Worm (Caenorhabditis elegans): ENCODE data around the gene hpo-25.
A peak's percentile ranks its signal among the peaks of the same experiment; 100 is the strongest.

hpo-25 gene

ce11 chrII:2378465-2379009 lies 9.5 kb downstream of the hpo-25 start (continued):
- TF ChIP-seq C16A3.4 (tag; optimal IDR thresholded peaks at IDR 0.05), result no peak
- TF ChIP-seq nhr-20 (tag; optimal IDR thresholded peaks at IDR 0.05), result peak; percentile 58
- peak; percentile 96 for TF ChIP-seq pqm-1 (tag; optimal IDR thresholded peaks at IDR 0.05)
- peak; percentile 19 for TF ChIP-seq tbx-2 (tag; optimal IDR thresholded peaks at IDR 0.05)
- TF ChIP-seq ceh-63 (GFP tag; optimal IDR thresholded peaks at IDR 0.05), result no peak
- peak in 1 of 2 experiments; percentile 60 for TF ChIP-seq lin-35 (GFP tag; optimal IDR thresholded peaks at IDR 0.05)
- peak; percentile 100 for TF ChIP-seq elt-2 (tag; optimal IDR thresholded peaks at IDR 0.05)
- TF ChIP-seq egl-27 (tag; optimal IDR thresholded peaks at IDR 0.05), result peak in 1 of 2 experiments; percentile 69
- no peak for TF ChIP-seq nhr-11 (tag; optimal IDR thresholded peaks at IDR 0.05)
- no peak for TF ChIP-seq dsc-1 (tag; optimal IDR thresholded peaks at IDR 0.05)
- TF ChIP-seq lin-14 (GFP tag; optimal IDR thresholded peaks at IDR 0.05), result peak; percentile 33
- TF ChIP-seq ceh-88 (GFP tag; IDR thresholded peaks at IDR 0.05), result no peak
- no peak for TF ChIP-seq mab-9 (GFP tag; IDR thresholded peaks at IDR 0.05)
- no peak for TF ChIP-seq hlh-4 (tag; optimal IDR thresholded peaks at IDR 0.05)
- TF ChIP-seq nhr-19 (GFP tag; conservative IDR thresholded peaks at IDR 0.05), result peak; percentile 19; the same call in 1 of the 2 replicates
- no peak for TF ChIP-seq nhr-85 (tag)
- no peak for TF ChIP-seq F16B12.6 (tag; optimal IDR thresholded peaks at IDR 0.05)
- TF ChIP-seq pag-3 (tag; optimal IDR thresholded peaks at IDR 0.05; ENCODE audit: borderline replicate concordance, insufficient read depth), result no peak
- TF ChIP-seq swsn-7 (tag; optimal IDR thresholded peaks at IDR 0.05), result no peak
- TF ChIP-seq irx-1 (tag; optimal IDR thresholded peaks at IDR 0.05), result no peak
- TF ChIP-seq aly-2 (tag; optimal IDR thresholded peaks at IDR 0.05), result no peak
- no peak for TF ChIP-seq ztf-4 (tag; optimal IDR thresholded peaks at IDR 0.05)
- no peak for TF ChIP-seq mep-1 (tag; optimal IDR thresholded peaks at IDR 0.05)
- TF ChIP-seq skn-1 (tag; optimal IDR thresholded peaks at IDR 0.05), result no peak
- TF ChIP-seq nhr-12 (tag; optimal IDR thresholded peaks at IDR 0.05), result no peak
- peak; percentile 60 for TF ChIP-seq tlp-1 (tag; optimal IDR thresholded peaks at IDR 0.05)
- no peak for TF ChIP-seq C04F5.9 (tag; optimal IDR thresholded peaks at IDR 0.05)
- TF ChIP-seq unc-30 (tag; optimal IDR thresholded peaks at IDR 0.05), result no peak
- TF ChIP-seq nhr-84 (tag; optimal IDR thresholded peaks at IDR 0.05), result no peak
- TF ChIP-seq sup-37 (GFP tag; optimal IDR thresholded peaks at IDR 0.05), result no peak
- no peak for TF ChIP-seq ceh-90 (tag; optimal IDR thresholded peaks at IDR 0.05)
- TF ChIP-seq dpl-1 (GFP tag; optimal IDR thresholded peaks at IDR 0.05), result no peak
- TF ChIP-seq alr-1 (tag; optimal IDR thresholded peaks at IDR 0.05; ENCODE audit: borderline replicate concordance), result no peak

ce11 chrII:2379673-2380072 lies 10.6 kb downstream of the hpo-25 start:
- TF ChIP-seq nhr-19 (GFP tag; conservative IDR thresholded peaks at IDR 0.05) (no peak), mdl-1 (tag; optimal IDR thresholded peaks at IDR 0.05) (no peak)

ce11 chrII:2380174-2380573 lies 11.1 kb downstream of the hpo-25 start, which contains the start of gene F16G10.7:
Gene F16G10.7, minus strand, starts transcription at chrII:2380274.
- TF ChIP-seq zag-1 (tag; optimal IDR thresholded peaks at IDR 0.05) (no peak), ceh-82 (tag; optimal IDR thresholded peaks at IDR 0.05) (no peak), nhr-12 (tag; optimal IDR thresholded peaks at IDR 0.05) (no peak), skn-1 (tag; optimal IDR thresholded peaks at IDR 0.05) (no peak), ztf-4 (tag; optimal IDR thresholded peaks at IDR 0.05) (no peak), irx-1 (tag; optimal IDR thresholded peaks at IDR 0.05) (no peak), efl-1 (optimal IDR thresholded peaks at IDR 0.05) (no peak), efl-1 (GFP tag; optimal IDR thresholded peaks at IDR 0.05 in 1 of 2) (no peak), elt-2 (tag; optimal IDR thresholded peaks at IDR 0.05) (no peak), pag-3 (tag; optimal IDR thresholded peaks at IDR 0.05; ENCODE audit: borderline replicate concordance, insufficient read depth) (no peak), dpl-1 (GFP tag; optimal IDR thresholded peaks at IDR 0.05) (no peak), nhr-84 (tag; optimal IDR thresholded peaks at IDR 0.05) (no peak), unc-98 (GFP tag; IDR thresholded peaks at IDR 0.05) (no peak), lin-13 (GFP tag; optimal IDR thresholded peaks at IDR 0.05) (no peak), lin-15B (tag; optimal IDR thresholded peaks at IDR 0.05) (no peak), blmp-1 (tag; optimal IDR thresholded peaks at IDR 0.05) (no peak), mep-1 (tag; optimal IDR thresholded peaks at IDR 0.05) (no peak), grh-1 (GFP tag; IDR thresholded peaks at IDR 0.05) (no peak)
